Worm (Caenorhabditis elegans) whole organism, L4/young adult: ENCODE results near the gene M01H9.5.

Experiments used
- W03F9.2 ChIP-seq: fragments of 150-350 bp; optimal IDR thresholded peaks from 2 replicates; lab custom pipeline; 2014; ENCODE audit warnings: missing biosample characterization, missing genetic modification characterization
- him-1 ChIP-seq: sonication (generic microtip); optimal IDR thresholded peaks from 2 replicates; lab custom pipeline; 2016; ENCODE audit warnings: missing genotype, missing genetic modification reagents, missing genetic modification characterization, missing compliant biosample characterization

- TF ChIP-seq him-1 (tag; lab: Kevin White, UChicago) (no peak), W03F9.2 (tag; lab: Kevin White, UChicago) (no peak)
These were observed 7.3 kb downstream of the M01H9.5 start for ce11 chrIV:4472418-4473173.
